Fruit fly (Drosophila melanogaster): ENCODE results near the gene CG42557.

CG42557 gene

DNA sequence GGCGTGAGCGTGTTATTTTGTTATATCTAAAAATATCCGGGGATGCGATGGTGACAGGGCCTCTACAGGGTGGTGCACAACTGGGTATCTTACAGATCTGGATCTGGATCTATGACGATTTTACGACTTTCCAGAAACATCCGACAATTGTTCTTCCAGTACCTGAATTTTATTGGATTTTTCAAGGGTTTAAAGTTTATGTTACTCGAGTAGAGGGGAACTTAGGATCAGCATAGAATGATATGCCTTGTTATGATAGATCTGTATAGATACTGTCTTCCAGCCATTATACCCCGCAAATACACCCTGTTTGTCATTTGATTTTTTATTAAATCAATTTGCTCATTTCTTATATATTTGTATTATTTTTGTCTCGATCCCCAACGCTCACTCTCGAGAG lies 38.7 kb upstream of the CG42557 start (continued):
- peak; percentile 27 for TF ChIP-seq Camta (GFP tag; optimal IDR thresholded peaks at IDR 0.05)
- TF ChIP-seq CG18599 (GFP tag; optimal IDR thresholded peaks at IDR 0.05): peak; percentile 62
- TF ChIP-seq CG10462 (GFP tag; optimal IDR thresholded peaks at IDR 0.05): no peak
- TF ChIP-seq CG33557 (GFP tag; optimal IDR thresholded peaks at IDR 0.05): no peak
- peak; percentile 52 for TF ChIP-seq CG4424 (GFP tag; optimal IDR thresholded peaks at IDR 0.05)
- TF ChIP-seq fru (optimal IDR thresholded peaks at IDR 0.05): no peak
- TF ChIP-seq Kr (GFP tag; optimal IDR thresholded peaks at IDR 0.05): no peak
- 0 out of 2 replicates have a peak, but pooled peaks have one; percentile 32 for TF ChIP-seq ham (GFP tag; IDR thresholded peaks at IDR 0.05)
- TF ChIP-seq Dip3 (GFP tag; optimal IDR thresholded peaks at IDR 0.05): peak; percentile 38
- TF ChIP-seq CG6813 (GFP tag; optimal IDR thresholded peaks at IDR 0.05): peak; percentile 11
- no peak for TF ChIP-seq CG10431 (GFP tag; optimal IDR thresholded peaks at IDR 0.05)
- TF ChIP-seq Hr78 (GFP tag; optimal IDR thresholded peaks at IDR 0.05): no peak
- TF ChIP-seq CG10209 (GFP tag; optimal IDR thresholded peaks at IDR 0.05): peak; percentile 57
- no peak for TF ChIP-seq CG8089 (GFP tag; optimal IDR thresholded peaks at IDR 0.05)
- no peak for TF ChIP-seq Sin3A (optimal IDR thresholded peaks at IDR 0.05)
- TF ChIP-seq pros (GFP tag; optimal IDR thresholded peaks at IDR 0.05): no peak
- peak; percentile 35 for TF ChIP-seq CG8944 (GFP tag; optimal IDR thresholded peaks at IDR 0.05)
- peak; percentile 28 for TF ChIP-seq CG9876 (GFP tag; optimal IDR thresholded peaks at IDR 0.05)
- TF ChIP-seq ind (GFP tag; optimal IDR thresholded peaks at IDR 0.05): peak; percentile 63
- peak; percentile 11 for TF ChIP-seq CG33213 (GFP tag; optimal IDR thresholded peaks at IDR 0.05)
- TF ChIP-seq D19B (GFP tag; optimal IDR thresholded peaks at IDR 0.05): peak; percentile 51
- TF ChIP-seq sima (GFP tag; optimal IDR thresholded peaks at IDR 0.05): no peak
- peak; percentile 53; the same call in 1 of the 2 replicates for TF ChIP-seq CG6689 (GFP tag; IDR thresholded peaks at IDR 0.05)
- TF ChIP-seq zen (tag; optimal IDR thresholded peaks at IDR 0.05): no peak
- no peak for TF ChIP-seq CG9797 (GFP tag; optimal IDR thresholded peaks at IDR 0.05)
- peak; percentile 54 for TF ChIP-seq CG6765 (GFP tag; optimal IDR thresholded peaks at IDR 0.05)
- TF ChIP-seq Hmx (GFP tag; optimal IDR thresholded peaks at IDR 0.05): no peak
- no peak for TF ChIP-seq CG12236 (GFP tag; optimal IDR thresholded peaks at IDR 0.05)
- TF ChIP-seq Gug (GFP tag; IDR thresholded peaks at IDR 0.05): peak; percentile 12; the same call in 2 of the 4 replicates
- TF ChIP-seq kah (GFP tag; optimal IDR thresholded peaks at IDR 0.05): peak; percentile 6
- TF ChIP-seq CG14014 (GFP tag; IDR thresholded peaks at IDR 0.05): peak; percentile 63; the same call in 1 of the 2 replicates
- TF ChIP-seq CG30403 (GFP tag; optimal IDR thresholded peaks at IDR 0.05): peak; percentile 61
- peak; percentile 35 for TF ChIP-seq Fer2 (tag; optimal IDR thresholded peaks at IDR 0.05)
- TF ChIP-seq CG16863 (GFP tag; optimal IDR thresholded peaks at IDR 0.05): peak; percentile 14
- TF ChIP-seq tll (GFP tag; optimal IDR thresholded peaks at IDR 0.05): no peak
- TF ChIP-seq CG12659 (GFP tag; optimal IDR thresholded peaks at IDR 0.05): peak; percentile 55
- TF ChIP-seq CG34224 (GFP tag; IDR thresholded peaks at IDR 0.05; ENCODE audit: partially characterized antibody): no peak
- TF ChIP-seq Six4 (GFP tag; optimal IDR thresholded peaks at IDR 0.05): peak; percentile 31
- peak; percentile 16 for TF ChIP-seq CG15696 (tag; optimal IDR thresholded peaks at IDR 0.05)
- no peak for TF ChIP-seq CG6854 (GFP tag; optimal IDR thresholded peaks at IDR 0.05)
- TF ChIP-seq CG11398 (GFP tag; optimal IDR thresholded peaks at IDR 0.05): no peak
- TF ChIP-seq TFAM (GFP tag; optimal IDR thresholded peaks at IDR 0.05): no peak
- TF ChIP-seq ATbp (GFP tag; optimal IDR thresholded peaks at IDR 0.05): peak; percentile 56
- TF ChIP-seq CG8478 (optimal IDR thresholded peaks at IDR 0.05): no peak
- TF ChIP-seq sna (GFP tag; IDR thresholded peaks at IDR 0.05; ENCODE audit: partially characterized antibody): no peak
- 0 out of 3 replicates have a peak, but pooled peaks have one; percentile 26 for TF ChIP-seq gce (GFP tag; IDR thresholded peaks at IDR 0.05)
- no peak for TF ChIP-seq NC2β (GFP tag; optimal IDR thresholded peaks at IDR 0.05)
- no peak for TF ChIP-seq kni (GFP tag; optimal IDR thresholded peaks at IDR 0.05)
- peak; percentile 42 for TF ChIP-seq CG12104 (GFP tag; optimal IDR thresholded peaks at IDR 0.05)
- TF ChIP-seq CG4328 (GFP tag; optimal IDR thresholded peaks at IDR 0.05): peak; percentile 8
- TF ChIP-seq CG3726 (GFP tag; IDR thresholded peaks at IDR 0.05): no peak
